Fruit fly (Drosophila melanogaster) whole organism: ENCODE data around the gene CG13310.

ENCODE experiments used
- Dll ChIP-seq: fragments of >200 bp; optimal IDR thresholded peaks from 2 replicates; lab custom pipeline; 2017
- EcR ChIP-seq, 2 experiments: fragments of >200 bp; optimal IDR thresholded peaks; 2 replicates each; lab custom pipeline; 2017; ENCODE audit warnings: missing biosample characterization in 2 of 2, missing genetic modification characterization in 2 of 2, missing genetic modification reagents in 2 of 2
- pan ChIP-seq: fragments of >200 bp; optimal IDR thresholded peaks from 2 replicates; lab custom pipeline; 2017
- psq ChIP-seq: fragments of >200 bp; optimal IDR thresholded peaks from 2 replicates; lab custom pipeline; 2017

dm6 chr3L:8827868-8828159 is 27.5 kb upstream of the CG13310 start:
- TF ChIP-seq psq (lab: Kevin White, UChicago) = no peak
- TF ChIP-seq pan = no peak
- TF ChIP-seq Dll (lab: Kevin White, UChicago) = no peak
- TF ChIP-seq EcR (GFP tag; optimal IDR thresholded peaks at IDR 0.05; lab: Kevin White, UChicago) = no peak
